Fruit fly (Drosophila melanogaster) whole organism, embryonic: Measurements from ENCODE around the gene CG17855.

ENCODE experiments used
- BEAF-32 ChIP-seq: fragments of 200-800 bp; sonication (Bioruptor generic); optimal IDR thresholded peaks from 3 replicates; lab custom pipeline; 2017; ENCODE audit warnings: missing biosample characterization, missing genetic modification characterization, mild to moderate bottlenecking, moderate library complexity, missing genetic modification reagents
- Blimp-1 ChIP-seq: fragments of 200-800 bp; sonication (Bioruptor generic); optimal IDR thresholded peaks from 3 replicates; lab custom pipeline; 2018; ENCODE audit warnings: missing biosample characterization, missing genetic modification characterization, mild to moderate bottlenecking, moderate library complexity, missing genetic modification reagents
- CG10147 ChIP-seq: fragments of 200-800 bp; sonication (Bioruptor generic); optimal IDR thresholded peaks from 2 replicates; lab custom pipeline; 2019; ENCODE audit warnings: missing biosample characterization, mild to moderate bottlenecking, missing genetic modification characterization, moderate library complexity
- CG11504 ChIP-seq: fragments of 200-800 bp; sonication (Bioruptor generic); optimal IDR thresholded peaks from 3 replicates; lab custom pipeline; 2019; ENCODE audit warnings: missing biosample characterization, mild to moderate bottlenecking, missing genetic modification characterization, moderate library complexity
- CG13287 ChIP-seq: fragments of 200-800 bp; sonication (Bioruptor generic); IDR thresholded peaks from 2 replicates; pipeline ENCODE4 v1.3.6; 2022; ENCODE audit warnings: missing biosample characterization, missing genetic modification characterization; ENCODE audit not compliant: partially characterized antibody
- CG15011 ChIP-seq: fragments of 200-800 bp; sonication (Bioruptor generic); optimal IDR thresholded peaks from 3 replicates; lab custom pipeline; 2018; ENCODE audit warnings: missing biosample characterization, mild to moderate bottlenecking, missing genetic modification characterization
- CG15514 ChIP-seq: fragments of 200-800 bp; sonication (Bioruptor generic); optimal IDR thresholded peaks from 3 replicates; lab custom pipeline; 2017; ENCODE audit warnings: missing biosample characterization, missing genetic modification characterization, mild to moderate bottlenecking, moderate library complexity, missing genetic modification reagents
- CG17568 ChIP-seq: fragments of 200-800 bp; sonication (Bioruptor generic); optimal IDR thresholded peaks from 2 replicates; lab custom pipeline; 2018; ENCODE audit warnings: missing biosample characterization, mild to moderate bottlenecking, missing genetic modification characterization, moderate library complexity
- CG17829 ChIP-seq: fragments of 200-800 bp; optimal IDR thresholded peaks from 2 replicates; lab custom pipeline; 2019; ENCODE audit warnings: missing biosample characterization, mild to moderate bottlenecking, missing genetic modification characterization, moderate library complexity
- CG2199 ChIP-seq: fragments of 200-800 bp; sonication (Bioruptor generic); IDR thresholded peaks from 3 replicates; pipeline ENCODE4 v1.3.6; 2022; ENCODE audit warnings: missing biosample characterization, missing genetic modification characterization
- CG31441 ChIP-seq: fragments of 200-800 bp; sonication (Bioruptor generic); IDR thresholded peaks from 2 replicates; pipeline ENCODE4 v1.3.6; 2022; ENCODE audit warnings: missing biosample characterization, missing genetic modification characterization
- CG34376 ChIP-seq: fragments of 200-800 bp; sonication (Bioruptor generic); optimal IDR thresholded peaks from 2 replicates; lab custom pipeline; 2018; ENCODE audit warnings: missing biosample characterization, mild to moderate bottlenecking, missing genetic modification characterization
- CG3838 ChIP-seq: fragments of 200-800 bp; sonication (Bioruptor generic); optimal IDR thresholded peaks from 3 replicates; lab custom pipeline; 2016; ENCODE audit warnings: missing biosample characterization, missing genetic modification characterization
- CG42726 ChIP-seq: fragments of 200-800 bp; sonication (Bioruptor generic); IDR thresholded peaks from 2 replicates; pipeline ENCODE4 v1.3.6; 2022; ENCODE audit warnings: missing biosample characterization, missing genetic modification characterization; ENCODE audit not compliant: partially characterized antibody
- CG8478 ChIP-seq: fragments of >200 bp; optimal IDR thresholded peaks from 2 replicates; lab custom pipeline; 2018
- CG9797 ChIP-seq: fragments of 200-800 bp; sonication (Bioruptor generic); optimal IDR thresholded peaks from 3 replicates; lab custom pipeline; 2018; ENCODE audit warnings: missing biosample characterization, mild to moderate bottlenecking, missing genetic modification characterization
- Dbx ChIP-seq: fragments of 200-800 bp; sonication (Bioruptor generic); IDR thresholded peaks from 3 replicates; pipeline ENCODE4 v1.3.6; 2022; ENCODE audit warnings: missing biosample characterization, missing genetic modification characterization
- Dfd ChIP-seq, 2 experiments: fragments of >200 bp; optimal IDR thresholded peaks; 2 replicates each; lab custom pipeline; 2017; ENCODE audit warnings: missing biosample characterization in 2 of 2, missing genetic modification characterization in 2 of 2
- Dp ChIP-seq: fragments of 200-800 bp; sonication (Bioruptor generic); optimal IDR thresholded peaks from 2 replicates; lab custom pipeline; 2018; ENCODE audit warnings: missing biosample characterization, mild to moderate bottlenecking, missing genetic modification characterization, moderate library complexity
- Fer2 ChIP-seq: fragments of 200-800 bp; sonication (Bioruptor generic); optimal IDR thresholded peaks from 2 replicates; lab custom pipeline; 2018; ENCODE audit warnings: missing biosample characterization, mild to moderate bottlenecking, missing genetic modification characterization, moderate library complexity
- Hmr ChIP-seq: fragments of 200-800 bp; sonication (Bioruptor generic); optimal IDR thresholded peaks from 3 replicates; lab custom pipeline; 2017; ENCODE audit warnings: mild to moderate bottlenecking, missing biosample characterization, missing genetic modification reagents, missing genetic modification characterization
- MBD-R2 ChIP-seq: fragments of 200-800 bp; sonication (Bioruptor generic); IDR thresholded peaks from 2 replicates; pipeline ENCODE4 v1.3.6; 2022; ENCODE audit warnings: missing biosample characterization, missing genetic modification characterization
- MESR4 ChIP-seq: fragments of 200-800 bp; sonication (Bioruptor generic); optimal IDR thresholded peaks from 2 replicates; lab custom pipeline; 2018; ENCODE audit warnings: missing biosample characterization, mild to moderate bottlenecking, missing genetic modification characterization, moderate library complexity
- Rfx ChIP-seq: fragments of 200-800 bp; sonication (Bioruptor generic); IDR thresholded peaks from 2 replicates; pipeline ENCODE4 v1.3.6; 2022; ENCODE audit warnings: missing biosample characterization, missing genetic modification characterization
- YL-1 ChIP-seq: fragments of 200-800 bp; sonication (Bioruptor generic); optimal IDR thresholded peaks from 3 replicates; lab custom pipeline; 2017; ENCODE audit warnings: missing biosample characterization, mild to moderate bottlenecking, missing genetic modification characterization
- ac ChIP-seq: fragments of 200-800 bp; sonication (Bioruptor generic); optimal IDR thresholded peaks from 3 replicates; lab custom pipeline; 2017; ENCODE audit warnings: missing biosample characterization, mild to moderate bottlenecking, missing genetic modification characterization
- aop ChIP-seq: fragments of 200-800 bp; sonication (Bioruptor generic); IDR thresholded peaks from 2 replicates; pipeline ENCODE4 v1.3.6; 2022; ENCODE audit warnings: missing biosample characterization, missing genetic modification characterization
- bbx ChIP-seq: fragments of 200-800 bp; sonication (Bioruptor generic); IDR thresholded peaks from 2 replicates; pipeline ENCODE4 v1.3.6; 2022; ENCODE audit warnings: missing biosample characterization, missing genetic modification characterization; ENCODE audit not compliant: partially characterized antibody
- cg ChIP-seq: fragments of 200-800 bp; sonication (Bioruptor generic); optimal IDR thresholded peaks from 3 replicates; lab custom pipeline; 2019; ENCODE audit warnings: missing biosample characterization, mild to moderate bottlenecking, missing genetic modification characterization, moderate library complexity
- ci ChIP-seq: fragments of 200-800 bp; sonication (Bioruptor generic); IDR thresholded peaks from 3 replicates; pipeline ENCODE4 v1.3.6; 2022; ENCODE audit warnings: missing biosample characterization, missing genetic modification characterization
- cwo ChIP-seq: fragments of 200-800 bp; sonication (Bioruptor generic); optimal IDR thresholded peaks from 3 replicates; lab custom pipeline; 2017; ENCODE audit warnings: missing biosample characterization, missing genetic modification characterization, mild to moderate bottlenecking, moderate library complexity, missing genetic modification reagents
- en ChIP-seq: fragments of 200-800 bp; sonication (Bioruptor generic); optimal IDR thresholded peaks from 2 replicates; lab custom pipeline; 2016; ENCODE audit warnings: missing biosample characterization, missing genetic modification characterization
- ewg ChIP-seq: fragments of 200-800 bp; sonication (Bioruptor generic); optimal IDR thresholded peaks from 3 replicates; lab custom pipeline; 2017; ENCODE audit warnings: mild to moderate bottlenecking, missing biosample characterization, missing genetic modification reagents, missing genetic modification characterization
- gem ChIP-seq: fragments of 200-800 bp; sonication (Bioruptor generic); optimal IDR thresholded peaks from 2 replicates; lab custom pipeline; 2019; ENCODE audit warnings: missing biosample characterization, mild to moderate bottlenecking, missing genetic modification characterization, moderate library complexity
- nau ChIP-seq: fragments of 200-800 bp; sonication (Bioruptor generic); optimal IDR thresholded peaks from 3 replicates; lab custom pipeline; 2017; ENCODE audit warnings: missing biosample characterization, mild to moderate bottlenecking, missing genetic modification characterization, missing genetic modification reagents
- nom ChIP-seq: fragments of 200-800 bp; sonication (Bioruptor generic); optimal IDR thresholded peaks from 2 replicates; lab custom pipeline; 2017; ENCODE audit warnings: missing biosample characterization, missing genetic modification characterization, mild to moderate bottlenecking, moderate library complexity, missing genetic modification reagents
- psq ChIP-seq: fragments of 200-800 bp; sonication (Bioruptor generic); optimal IDR thresholded peaks from 2 replicates; lab custom pipeline; 2017; ENCODE audit warnings: missing biosample characterization, missing genetic modification characterization
- pzg ChIP-seq: fragments of 200-800 bp; sonication (Bioruptor generic); optimal IDR thresholded peaks from 3 replicates; lab custom pipeline; 2018; ENCODE audit warnings: missing biosample characterization, mild to moderate bottlenecking, missing genetic modification characterization, moderate library complexity
- rib ChIP-seq: fragments of 200-800 bp; sonication (Bioruptor generic); IDR thresholded peaks from 2 replicates; pipeline ENCODE4 v1.3.6; 2022; ENCODE audit warnings: missing biosample characterization, missing genetic modification characterization
- sd ChIP-seq: fragments of 200-800 bp; sonication (Bioruptor generic); optimal IDR thresholded peaks from 3 replicates; lab custom pipeline; 2018; ENCODE audit warnings: missing biosample characterization, mild to moderate bottlenecking, missing genetic modification characterization, moderate library complexity
- sob ChIP-seq: fragments of 200-800 bp; sonication (Bioruptor generic); IDR thresholded peaks from 2 replicates; pipeline ENCODE4 v1.3.6; 2022; ENCODE audit warnings: missing biosample characterization, missing genetic modification characterization
- stwl ChIP-seq: fragments of 200-800 bp; sonication (Bioruptor generic); optimal IDR thresholded peaks from 3 replicates; lab custom pipeline; 2018; ENCODE audit warnings: missing biosample characterization, mild to moderate bottlenecking, missing genetic modification characterization, moderate library complexity
- tio ChIP-seq: fragments of 200-800 bp; sonication (Bioruptor generic); optimal IDR thresholded peaks from 2 replicates; lab custom pipeline; 2017; ENCODE audit warnings: missing biosample characterization, missing genetic modification characterization, inconsistent platforms
- unc-4 ChIP-seq: fragments of 200-800 bp; sonication (Bioruptor generic); IDR thresholded peaks from 2 replicates; pipeline ENCODE4 v1.3.6; 2022; ENCODE audit warnings: missing biosample characterization, missing genetic modification characterization; ENCODE audit not compliant: partially characterized antibody
- wor ChIP-seq: fragments of 200-800 bp; sonication (Bioruptor generic); IDR thresholded peaks from 2 replicates; pipeline ENCODE4 v1.3.6; 2022; ENCODE audit warnings: missing biosample characterization, missing genetic modification characterization

The CG17855 gene

dm6 chr2L:9494663-9495417 is 45.5 kb upstream of the CG17855 start, which contains the start of gene Gdi (continued):
- TF ChIP-seq MESR4 (GFP tag; lab: Kevin White, UChicago) (peak; percentile 48), psq (GFP tag; lab: Kevin White, UChicago) (peak; percentile 94), tio (GFP tag; lab: Kevin White, UChicago) (no peak), CG13287 (GFP tag; lab: Robert Waterston, UW) (peak; percentile 44; the same call in 1 of the 2 replicates)

- TF ChIP-seq nau (peak; percentile 15), CG17568 (GFP tag; lab: Kevin White, UChicago) (peak; percentile 44), Rfx (peak; percentile 18; the same call in 1 of the 2 replicates), YL-1 (GFP tag; lab: Kevin White, UChicago) (peak; percentile 24), CG13287 (GFP tag; lab: Robert Waterston, UW) (peak; percentile 21), stwl (tag; lab: Kevin White, UChicago) (peak; percentile 37), CG15514 (GFP tag; lab: Kevin White, UChicago) (peak; percentile 30), CG31441 (GFP tag; lab: Robert Waterston, UW) (no peak), CG34376 (GFP tag; lab: Kevin White, UChicago) (no peak), CG11504 (tag; lab: Kevin White, UChicago) (no peak), pzg (GFP tag; lab: Kevin White, UChicago) (peak; percentile 52), Blimp-1 (GFP tag; lab: Kevin White, UChicago) (peak; percentile 72), unc-4 (GFP tag; lab: Robert Waterston, UW) (peak; percentile 33; the same call in 1 of the 2 replicates), CG17829 (tag; lab: Kevin White, UChicago) (peak; percentile 6), ewg (no peak), rib (0 out of 2 replicates have a peak, but pooled peaks have one; percentile 15), CG2199 (peak; percentile 54; the same call in 1 of the 3 replicates), ci (GFP tag; lab: Robert Waterston, UW) (0 out of 3 replicates have a peak, but pooled peaks have one; percentile 8), Dbx (GFP tag; lab: Robert Waterston, UW) (0 out of 3 replicates have a peak, but pooled peaks have one; percentile 11), bbx (GFP tag; lab: Robert Waterston, UW) (peak; percentile 61; the same call in 1 of the 2 replicates), CG9797 (GFP tag; lab: Kevin White, UChicago) (peak; percentile 49), Dp (no peak), BEAF-32 (GFP tag; lab: Kevin White, UChicago) (peak; percentile 35), ac (GFP tag; lab: Kevin White, UChicago) (no peak), en (GFP tag; lab: Kevin White, UChicago) (no peak), cwo (GFP tag; lab: Kevin White, UChicago) (peak; percentile 16), aop (GFP tag; lab: Robert Waterston, UW) (no peak), Hmr (GFP tag; lab: Kevin White, UChicago) (peak; percentile 26), gem (tag; lab: Kevin White, UChicago) (no peak), CG3838 (GFP tag; lab: Kevin White, UChicago) (no peak), Fer2 (tag; lab: Kevin White, UChicago) (no peak), nom (GFP tag; lab: Kevin White, UChicago) (peak; percentile 26), CG8478 (lab: Kevin White, UChicago) (no peak), CG42726 (GFP tag; lab: Robert Waterston, UW) (peak; percentile 34; the same call in 1 of the 2 replicates), CG15011 (GFP tag; lab: Kevin White, UChicago) (no peak), Dfd (GFP tag; optimal IDR thresholded peaks at IDR 0.05; lab: Kevin White, UChicago) (no peak), sd (peak; percentile 44), wor (GFP tag; lab: Robert Waterston, UW) (no peak), cg (GFP tag; lab: Kevin White, UChicago) (peak; percentile 80), sob (peak; percentile 31; the same call in 1 of the 2 replicates), MBD-R2 (GFP tag; lab: Robert Waterston, UW) (peak; percentile 17; the same call in 1 of the 2 replicates), CG10147 (peak; percentile 32)
These were observed 44.9 kb upstream of the CG17855 start, which contains the start of gene CG33298 for dm6 chr2L:9495418-9495779. Gene CG33298, plus strand, starts transcription at chr2L:9495474.
